Worm (Caenorhabditis elegans) whole organism, L3 larva: ENCODE results near the gene flp-13.

Source experiments
- R02D3.7 ChIP-seq: fragments of 150-350 bp; optimal IDR thresholded peaks from 2 replicates; lab custom pipeline; 2014; ENCODE audit warnings: missing biosample characterization, missing genetic modification characterization
- ZK546.5 ChIP-seq: sonication (generic microtip); optimal IDR thresholded peaks from 2 replicates; lab custom pipeline; 2017; ENCODE audit warnings: missing biosample characterization, missing genetic modification characterization
- aly-2 ChIP-seq: fragments of 150-350 bp; optimal IDR thresholded peaks from 2 replicates; lab custom pipeline; 2014; ENCODE audit warnings: missing biosample characterization, missing genetic modification characterization
- ceh-16 ChIP-seq: sonication (generic microtip); optimal IDR thresholded peaks from 2 replicates; lab custom pipeline; 2017; ENCODE audit warnings: missing biosample characterization, missing genetic modification characterization
- ceh-9 ChIP-seq: sonication (generic microtip); optimal IDR thresholded peaks from 2 replicates; lab custom pipeline; 2018; ENCODE audit warnings: missing biosample characterization, missing genetic modification characterization
- egl-5 ChIP-seq: fragments of 150-350 bp; optimal IDR thresholded peaks from 2 replicates; lab custom pipeline; 2017; ENCODE audit warnings: missing biosample characterization, missing genetic modification reagents, missing genetic modification characterization, inconsistent platforms
- elt-1 ChIP-seq: fragments of 150-350 bp; optimal IDR thresholded peaks from 2 replicates; lab custom pipeline; 2014; ENCODE audit warnings: missing biosample characterization, missing genetic modification characterization
- elt-2 ChIP-seq: sonication (generic microtip); optimal IDR thresholded peaks from 2 replicates; lab custom pipeline; 2016; ENCODE audit warnings: missing genetic modification reagents, mild to moderate bottlenecking, missing genetic modification characterization, missing compliant biosample characterization
- lsy-12 ChIP-seq: sonication (generic microtip); optimal IDR thresholded peaks from 2 replicates; lab custom pipeline; 2016; ENCODE audit warnings: mild to moderate bottlenecking, missing genetic modification characterization, missing compliant biosample characterization
- nfya-1 ChIP-seq: sonication (generic microtip); optimal IDR thresholded peaks from 2 replicates; lab custom pipeline; 2017; ENCODE audit warnings: missing genetic modification characterization, mild to moderate bottlenecking, missing compliant biosample characterization, antibody characterized with exemption, moderate library complexity; ENCODE audit not compliant: insufficient read depth
- nhr-23 ChIP-seq: fragments of 150-350 bp; optimal IDR thresholded peaks from 2 replicates; lab custom pipeline; 2014; ENCODE audit warnings: missing biosample characterization, missing genetic modification reagents, missing genetic modification characterization
- nhr-25 ChIP-seq: sonication (generic microtip); optimal IDR thresholded peaks from 2 replicates; lab custom pipeline; 2017; ENCODE audit warnings: missing biosample characterization, missing genetic modification characterization
- snpc-4 ChIP-seq: fragments of 150-350 bp; optimal IDR thresholded peaks from 2 replicates; lab custom pipeline; 2014; ENCODE audit warnings: missing biosample characterization, missing genetic modification characterization

flp-13 gene

DNA sequence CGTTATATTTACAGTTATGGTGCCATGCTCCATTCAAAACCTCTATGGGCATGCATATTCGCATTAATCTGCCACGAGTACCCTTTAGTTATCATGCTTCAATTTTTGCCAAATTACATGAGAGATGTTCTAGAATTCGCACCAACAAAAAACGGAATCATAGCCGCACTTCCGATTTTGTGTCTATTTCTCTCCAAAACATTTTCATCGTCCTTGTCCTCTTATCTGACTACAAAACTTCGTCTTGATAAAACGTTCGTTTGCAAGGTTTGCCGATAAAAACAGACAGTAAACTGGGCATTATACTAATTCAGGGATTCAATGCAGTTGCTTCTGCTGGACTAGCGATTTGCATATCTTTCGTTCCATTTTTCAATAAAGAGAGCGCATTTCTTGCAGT, 45.0 kb downstream of the flp-13 start:
- TF ChIP-seq elt-2 (peak; percentile 38), ceh-16 (tag; lab: Kevin White, UChicago) (no peak), egl-5 (tag; lab: Kevin White, UChicago) (no peak), elt-1 (tag; lab: Kevin White, UChicago) (no peak), snpc-4 (tag; lab: Kevin White, UChicago) (no peak), aly-2 (tag; lab: Kevin White, UChicago) (no peak), ZK546.5 (tag; lab: Kevin White, UChicago) (no peak), nhr-25 (tag; lab: Kevin White, UChicago) (no peak)

DNA sequence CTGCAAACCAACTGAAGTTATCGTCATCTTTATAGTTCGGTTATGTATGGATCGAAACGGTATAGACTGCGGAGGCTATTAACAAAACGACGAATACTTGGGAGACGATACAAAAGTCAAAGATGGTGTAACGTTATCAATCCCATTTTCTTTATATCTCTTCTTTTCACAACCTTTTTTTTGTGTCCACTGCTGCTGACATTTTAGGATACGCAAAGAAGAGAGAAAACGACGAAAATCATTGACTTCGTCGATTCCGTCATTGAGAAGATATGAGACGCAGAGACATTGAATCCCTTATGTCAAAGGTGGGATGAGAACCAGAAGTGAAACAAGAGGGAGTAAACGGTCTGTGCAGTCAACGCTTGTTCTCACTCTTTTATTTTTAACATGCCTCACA, 47.1 kb downstream of the flp-13 start, which contains the start of gene cima-1:
Gene cima-1 (plus strand): TSS at position 340 of the 400 bp plus-strand sequence.
- TF ChIP-seq nhr-25 (tag; lab: Kevin White, UChicago) = peak; percentile 12
- TF ChIP-seq nhr-23 (tag; lab: Kevin White, UChicago) = peak; percentile 13
- TF ChIP-seq R02D3.7 (tag; lab: Kevin White, UChicago) = no peak

DNA sequence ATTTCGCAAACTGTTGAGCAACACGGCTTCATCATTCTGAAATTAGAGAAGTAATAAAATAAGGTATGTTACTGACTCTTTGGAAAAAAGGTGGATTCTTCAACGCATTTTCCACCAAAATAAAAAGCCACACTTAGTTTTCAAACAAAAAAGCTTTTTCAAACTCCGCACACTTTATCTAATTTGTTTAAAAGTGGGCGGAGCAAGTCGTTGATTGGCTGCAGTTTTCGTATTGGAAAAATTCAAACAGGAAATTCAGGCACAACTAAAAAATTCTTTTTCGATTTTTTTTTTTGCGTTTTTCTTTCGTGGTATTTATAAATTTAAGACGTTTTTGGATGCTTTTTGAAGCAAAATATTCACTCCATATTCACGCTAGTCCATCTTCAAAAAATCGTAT, 47.8 kb downstream of the flp-13 start:
- TF ChIP-seq lsy-12 (tag; lab: Kevin White, UChicago) (no peak), nfya-1 (tag; lab: Kevin White, UChicago) (peak; percentile 69), ceh-9 (no peak)
